Worm (Caenorhabditis elegans): Measurements from ENCODE around the gene Y51A2B.16.
A peak's percentile ranks its signal among the peaks of the same experiment; 100 is the strongest.

Gene Y51A2B.16

ce11 chrV:18371028-18371427, 26.7 kb downstream of the Y51A2B.16 start:
- TF ChIP-seq lin-38 (GFP tag; IDR thresholded peaks at IDR 0.05) = 0 out of 2 replicates have a peak, but pooled peaks have one; percentile 6
- TF ChIP-seq daf-8 (GFP tag; IDR thresholded peaks at IDR 0.05) = no peak
- TF ChIP-seq daf-16 (GFP tag; optimal IDR thresholded peaks at IDR 0.05) = no peak
- TF ChIP-seq daf-16 (tag; optimal IDR thresholded peaks at IDR 0.05) = peak; percentile 35

- no peak for TF ChIP-seq D1046.2 (GFP tag; IDR thresholded peaks at IDR 0.05)
- no peak for TF ChIP-seq lin-15B (tag; optimal IDR thresholded peaks at IDR 0.05)
- TF ChIP-seq Y5F2A.4 (GFP tag; optimal IDR thresholded peaks at IDR 0.05) = no peak
- TF ChIP-seq nhr-42 (GFP tag; IDR thresholded peaks at IDR 0.05) = no peak
- no peak for TF ChIP-seq pha-4 (GFP tag; IDR thresholded peaks at IDR 0.05)
- TF ChIP-seq pha-4 (tag; optimal IDR thresholded peaks at IDR 0.05) = no peak
- TF ChIP-seq vab-7 (GFP tag; IDR thresholded peaks at IDR 0.05) = no peak
- no peak for TF ChIP-seq ceh-20 (GFP tag; IDR thresholded peaks at IDR 0.05)
- no peak for TF ChIP-seq ztf-11 (tag; optimal IDR thresholded peaks at IDR 0.05)
- no peak for TF ChIP-seq nhr-111 (GFP tag; optimal IDR thresholded peaks at IDR 0.05)
Measured at ce11 chrV:18368322-18368721, 29.4 kb downstream of the Y51A2B.16 start, which contains the start of gene C08E8.6. C08E8.6 (minus strand) TSS chrV:18368422.

- no peak for TF ChIP-seq mep-1 (tag; optimal IDR thresholded peaks at IDR 0.05)
- TF ChIP-seq madf-9 (GFP tag; conservative IDR thresholded peaks at IDR 0.05) = no peak
- no peak for TF ChIP-seq lir-3 (tag; optimal IDR thresholded peaks at IDR 0.05)
- TF ChIP-seq zip-2 (tag; optimal IDR thresholded peaks at IDR 0.05) = no peak
- no peak for TF ChIP-seq F10B5.3 (tag; optimal IDR thresholded peaks at IDR 0.05)
Measured at ce11 chrV:18364558-18364957, 33.2 kb downstream of the Y51A2B.16 start, which contains the start of gene C08E8.9. C08E8.9 (plus strand) TSS chrV:18364858.

ce11 chrV:18362402-18362801, 35.3 kb downstream of the Y51A2B.16 start, which contains the start of gene C08E8.1:
C08E8.1 (minus strand) TSS chrV:18362502.
- TF ChIP-seq pqm-1 (tag; optimal IDR thresholded peaks at IDR 0.05) = no peak
- TF ChIP-seq rbr-2 (tag; optimal IDR thresholded peaks at IDR 0.05) = no peak
- TF ChIP-seq lin-38 (GFP tag; IDR thresholded peaks at IDR 0.05) = no peak
- no peak for TF ChIP-seq F49E8.2 (tag; optimal IDR thresholded peaks at IDR 0.05; ENCODE audit: borderline replicate concordance)
- no peak for TF ChIP-seq Y5F2A.4 (GFP tag; optimal IDR thresholded peaks at IDR 0.05)
- no peak for TF ChIP-seq sdz-12 (GFP tag; optimal IDR thresholded peaks at IDR 0.05)
- no peak for TF ChIP-seq mxl-2 (GFP tag; conservative IDR thresholded peaks at IDR 0.05)
- no peak for TF ChIP-seq pha-4 (GFP tag; IDR thresholded peaks at IDR 0.05)
- no peak for TF ChIP-seq pha-4 (tag; optimal IDR thresholded peaks at IDR 0.05)
- TF ChIP-seq zip-2 (tag; optimal IDR thresholded peaks at IDR 0.05) = no peak
- no peak for TF ChIP-seq egl-27 (tag; optimal IDR thresholded peaks at IDR 0.05)
- no peak for TF ChIP-seq hif-1 (tag; optimal IDR thresholded peaks at IDR 0.05)

ce11 chrV:18359888-18360287, 37.8 kb downstream of the Y51A2B.16 start, which contains the start of gene C08E8.5:
C08E8.5 (minus strand) TSS chrV:18359988.
- TF ChIP-seq snpc-4 (tag; optimal IDR thresholded peaks at IDR 0.05) (no peak), aha-1 (tag) (peak; percentile 68)

- TF ChIP-seq unc-39 (tag; optimal IDR thresholded peaks at IDR 0.05) = no peak
- no peak for TF ChIP-seq hif-1 (tag; optimal IDR thresholded peaks at IDR 0.05)
- TF ChIP-seq nhr-41 (GFP tag; IDR thresholded peaks at IDR 0.05) = no peak
- no peak for TF ChIP-seq Y5F2A.4 (GFP tag; optimal IDR thresholded peaks at IDR 0.05)
- no peak for TF ChIP-seq daf-16 (GFP tag; optimal IDR thresholded peaks at IDR 0.05)
- TF ChIP-seq daf-16 (tag; optimal IDR thresholded peaks at IDR 0.05) = no peak
- TF ChIP-seq unc-62 (GFP tag; optimal IDR thresholded peaks at IDR 0.05 in 1 of 2) = no peak
- TF ChIP-seq unc-62 (tag; optimal IDR thresholded peaks at IDR 0.05) = no peak
- no peak for TF ChIP-seq F26F4.8 (GFP tag; conservative IDR thresholded peaks at IDR 0.05)
- TF ChIP-seq attf-4 (tag; optimal IDR thresholded peaks at IDR 0.05) = no peak
- TF ChIP-seq ZK337.2 (GFP tag; IDR thresholded peaks at IDR 0.05) = no peak
- TF ChIP-seq nhr-102 (tag; optimal IDR thresholded peaks at IDR 0.05) = no peak
- TF ChIP-seq mxl-2 (GFP tag; conservative IDR thresholded peaks at IDR 0.05) = no peak
- TF ChIP-seq mep-1 (tag; optimal IDR thresholded peaks at IDR 0.05) = no peak
- TF ChIP-seq lin-38 (GFP tag; IDR thresholded peaks at IDR 0.05) = no peak
Measured at ce11 chrV:18355742-18356141, 42.0 kb downstream of the Y51A2B.16 start, which contains the start of gene C08E8.2. C08E8.2 (minus strand) TSS chrV:18355842.
